Fruit fly (Drosophila melanogaster): ENCODE results near the gene Sgsh.

- no peak for TF ChIP-seq N (GFP tag; optimal IDR thresholded peaks at IDR 0.05)
- no peak for TF ChIP-seq brk (GFP tag; optimal IDR thresholded peaks at IDR 0.05)
Measured at dm6 chr3R:18931725-18932124, 19.0 kb upstream of the Sgsh start.
